Worm (Caenorhabditis elegans): Measurements from ENCODE around the gene tcl-2.

ce11 chrIV:148756-149155, 30.1 kb upstream of the tcl-2 start:
- TF ChIP-seq blmp-1 (tag; optimal IDR thresholded peaks at IDR 0.05), result no peak
- TF ChIP-seq mep-1 (tag; optimal IDR thresholded peaks at IDR 0.05), result no peak
- no peak for TF ChIP-seq elt-3 (tag; optimal IDR thresholded peaks at IDR 0.05)
- TF ChIP-seq nhr-237 (tag; optimal IDR thresholded peaks at IDR 0.05), result no peak
- TF ChIP-seq nhr-28 (tag; optimal IDR thresholded peaks at IDR 0.05), result no peak
- TF ChIP-seq pha-4 (tag; optimal IDR thresholded peaks at IDR 0.05), result no peak
- TF ChIP-seq cnd-1 (tag; optimal IDR thresholded peaks at IDR 0.05), result no peak
- TF ChIP-seq zip-8 (tag; optimal IDR thresholded peaks at IDR 0.05), result no peak

Data from whole organism, mixed stage, embryonic.